Worm (Caenorhabditis elegans): ENCODE results near the gene Y75B7AR.1.

ce11 chrV:1392900-1393299, at the start of gene Y75B7AR.1:
- TF ChIP-seq ces-1 (GFP tag; optimal IDR thresholded peaks at IDR 0.05) (no peak), aha-1 (tag) (peak; percentile 75), D1046.2 (GFP tag; IDR thresholded peaks at IDR 0.05) (no peak), nhr-25 (tag; optimal IDR thresholded peaks at IDR 0.05; ENCODE audit: borderline replicate concordance, insufficient read depth) (no peak), hlh-11 (tag; optimal IDR thresholded peaks at IDR 0.05) (no peak), snpc-4 (tag; optimal IDR thresholded peaks at IDR 0.05) (no peak), nhr-237 (tag; optimal IDR thresholded peaks at IDR 0.05) (no peak), lin-13 (GFP tag; optimal IDR thresholded peaks at IDR 0.05) (no peak), ctbp-1 (GFP tag; IDR thresholded peaks at IDR 0.05) (no peak), ama-1 (optimal IDR thresholded peaks at IDR 0.05) (no peak), lsy-2 (tag; optimal IDR thresholded peaks at IDR 0.05) (no peak), nhr-76 (tag; optimal IDR thresholded peaks at IDR 0.05) (no peak)
